Worm (Caenorhabditis elegans): ENCODE results near the gene uda-1.

DNA sequence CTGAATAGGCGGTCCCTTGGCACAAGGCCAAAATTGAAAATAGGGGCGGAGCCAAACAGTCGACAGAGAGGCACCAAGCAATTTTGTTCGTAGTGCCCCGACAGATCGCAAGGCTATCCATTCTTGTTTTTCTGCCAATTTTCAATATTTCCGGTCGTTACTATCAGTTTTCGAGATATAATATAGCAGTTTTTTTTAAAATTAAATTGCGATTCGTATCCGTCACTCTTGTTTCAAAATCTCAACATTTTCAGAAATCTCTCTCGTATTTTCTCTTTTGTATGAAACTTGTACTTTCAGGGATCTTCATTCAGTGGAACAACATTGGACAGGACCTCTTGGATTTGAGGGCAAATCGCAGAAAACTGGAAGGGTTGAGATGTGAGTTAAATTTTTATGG, 32.5 kb downstream of the uda-1 start, which contains the start of gene F57A8.1:
- no peak for TF ChIP-seq mls-2 (tag; optimal IDR thresholded peaks at IDR 0.05)
- no peak for TF ChIP-seq nhr-12 (tag; optimal IDR thresholded peaks at IDR 0.05)

Data from whole organism, mixed stage, embryonic.